Worm (Caenorhabditis elegans): ENCODE measurements around the gene gex-3.

Gene gex-3

DNA sequence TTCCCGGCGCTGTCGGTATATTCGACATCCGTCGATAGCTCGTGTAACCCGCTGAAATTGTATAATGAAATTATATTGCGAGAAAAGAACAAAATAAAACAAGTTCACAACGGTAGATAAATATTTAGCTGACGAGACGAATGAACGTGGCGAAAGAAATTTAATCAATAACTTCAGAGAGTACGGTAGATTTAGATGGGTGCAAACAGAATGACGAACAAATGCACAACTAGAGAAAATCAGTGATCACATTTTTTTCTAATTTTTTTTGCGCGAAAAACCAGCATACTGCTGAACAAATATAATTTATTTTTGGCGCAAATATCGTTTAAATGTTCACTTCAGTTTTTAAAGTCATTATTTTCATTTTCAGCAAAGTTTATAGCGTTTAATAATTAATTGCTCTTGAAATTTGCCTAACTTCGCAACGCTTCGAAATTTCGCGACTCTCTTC lies 43.5 kb upstream of the gex-3 start, which contains the start of gene sec-24.2 (continued):
- TF ChIP-seq ets-4 (GFP tag; optimal IDR thresholded peaks at IDR 0.05) = no peak
- no peak for TF ChIP-seq hrde-1 (tag; optimal IDR thresholded peaks at IDR 0.05; ENCODE audit: borderline replicate concordance)
- TF ChIP-seq ceh-79 (tag; optimal IDR thresholded peaks at IDR 0.05) = no peak
- TF ChIP-seq B0261.1 (tag; optimal IDR thresholded peaks at IDR 0.05) = no peak
- no peak for TF ChIP-seq B0035.1 (tag; optimal IDR thresholded peaks at IDR 0.05)
- TF ChIP-seq rpc-1 (optimal IDR thresholded peaks at IDR 0.05) = no peak
- TF ChIP-seq rpc-1 (tag; optimal IDR thresholded peaks at IDR 0.05) = no peak
- TF ChIP-seq unc-62 (GFP tag; optimal IDR thresholded peaks at IDR 0.05) = no peak
- no peak for TF ChIP-seq snpc-1.3 (tag; optimal IDR thresholded peaks at IDR 0.05; ENCODE audit: insufficient read depth)
- peak; percentile 82 for TF ChIP-seq efl-1 (GFP tag; optimal IDR thresholded peaks at IDR 0.05)
- no peak for TF ChIP-seq egl-18 (GFP tag; IDR thresholded peaks at IDR 0.05)
- TF ChIP-seq pha-4 (tag; optimal IDR thresholded peaks at IDR 0.05) = no peak
- no peak for TF ChIP-seq lin-54 (GFP tag; optimal IDR thresholded peaks at IDR 0.05)
- TF ChIP-seq mel-28 (tag; optimal IDR thresholded peaks at IDR 0.05; ENCODE audit: borderline replicate concordance) = no peak
- TF ChIP-seq D2030.7 (GFP tag; IDR thresholded peaks at IDR 0.05) = peak; percentile 12; the same call in 1 of the 2 replicates
- no peak for TF ChIP-seq F52B5.7 (tag; optimal IDR thresholded peaks at IDR 0.05)
- no peak for TF ChIP-seq bed-2 (GFP tag; IDR thresholded peaks at IDR 0.05)
- TF ChIP-seq Y95B8A.8 (GFP tag; IDR thresholded peaks at IDR 0.05) = 0 out of 2 replicates have a peak, but pooled peaks have one; percentile 22
- TF ChIP-seq F49E8.2 (tag; optimal IDR thresholded peaks at IDR 0.05; ENCODE audit: insufficient read depth) = no peak
- no peak for TF ChIP-seq gei-17 (GFP tag; optimal IDR thresholded peaks at IDR 0.05)
- no peak for TF ChIP-seq C17E4.6 (GFP tag; IDR thresholded peaks at IDR 0.05)
- TF ChIP-seq xnd-1 (tag; optimal IDR thresholded peaks at IDR 0.05) = peak; percentile 29
- TF ChIP-seq nhr-90 (tag; optimal IDR thresholded peaks at IDR 0.05) = no peak
- no peak for TF ChIP-seq snpc-3.4 (tag; optimal IDR thresholded peaks at IDR 0.05)
- no peak for TF ChIP-seq ztf-3 (GFP tag; optimal IDR thresholded peaks at IDR 0.05)
- peak; percentile 30 for TF ChIP-seq dpl-1 (GFP tag; optimal IDR thresholded peaks at IDR 0.05)
- no peak for TF ChIP-seq aptf-3 (GFP tag; IDR thresholded peaks at IDR 0.05)
- no peak for TF ChIP-seq lag-1 (GFP tag; IDR thresholded peaks at IDR 0.05)
- TF ChIP-seq mes-4 (tag; optimal IDR thresholded peaks at IDR 0.05) = no peak
- TF ChIP-seq hlh-26 (GFP tag; conservative IDR thresholded peaks at IDR 0.05) = no peak
- no peak for TF ChIP-seq snpc-1.1 (tag; optimal IDR thresholded peaks at IDR 0.05; ENCODE audit: insufficient read depth)
- TF ChIP-seq F57C9.4 (tag; optimal IDR thresholded peaks at IDR 0.05) = no peak
- TF ChIP-seq madf-6 (GFP tag; IDR thresholded peaks at IDR 0.05) = peak; percentile 86
- TF ChIP-seq mcd-1 (GFP tag; IDR thresholded peaks at IDR 0.05) = no peak
- TF ChIP-seq madf-8 (GFP tag; conservative IDR thresholded peaks at IDR 0.05) = peak; percentile 55; the same call in 1 of the 2 replicates
- TF ChIP-seq madf-10 (tag; optimal IDR thresholded peaks at IDR 0.05) = no peak

- no peak for TF ChIP-seq attf-6 (GFP tag; IDR thresholded peaks at IDR 0.05)
- no peak for TF ChIP-seq Y67H2A.10 (GFP tag; conservative IDR thresholded peaks at IDR 0.05)
- TF ChIP-seq rec-8 (tag; optimal IDR thresholded peaks at IDR 0.05) = no peak
- TF ChIP-seq hmg-1.2 (GFP tag; IDR thresholded peaks at IDR 0.05) = no peak
- TF ChIP-seq T07F8.4 (tag; optimal IDR thresholded peaks at IDR 0.05) = no peak
- no peak for TF ChIP-seq sdz-38 (tag; optimal IDR thresholded peaks at IDR 0.05)
- TF ChIP-seq gei-17 (GFP tag; optimal IDR thresholded peaks at IDR 0.05) = no peak
- TF ChIP-seq hsf-1 (GFP tag; IDR thresholded peaks at IDR 0.05) = no peak
- 0 out of 2 replicates have a peak, but pooled peaks have one; percentile 67 for TF ChIP-seq bed-1 (GFP tag; IDR thresholded peaks at IDR 0.05)
- no peak for TF ChIP-seq F37B4.10 (GFP tag; IDR thresholded peaks at IDR 0.05)
- TF ChIP-seq rpc-1 (optimal IDR thresholded peaks at IDR 0.05) = no peak
- TF ChIP-seq rpc-1 (tag; optimal IDR thresholded peaks at IDR 0.05) = no peak
- TF ChIP-seq pha-4 (tag; optimal IDR thresholded peaks at IDR 0.05) = no peak
- no peak for TF ChIP-seq B0035.1 (tag; optimal IDR thresholded peaks at IDR 0.05)
- TF ChIP-seq snpc-1.1 (tag; optimal IDR thresholded peaks at IDR 0.05; ENCODE audit: insufficient read depth) = no peak
- TF ChIP-seq F52B5.7 (tag; optimal IDR thresholded peaks at IDR 0.05) = no peak
- TF ChIP-seq Y95B8A.8 (GFP tag; IDR thresholded peaks at IDR 0.05) = no peak
- TF ChIP-seq cebp-2 (GFP tag; IDR thresholded peaks at IDR 0.05) = 0 out of 2 replicates have a peak, but pooled peaks have one; percentile 56
- no peak for TF ChIP-seq egrh-3 (GFP tag; IDR thresholded peaks at IDR 0.05)
- no peak for TF ChIP-seq mel-28 (tag; optimal IDR thresholded peaks at IDR 0.05; ENCODE audit: borderline replicate concordance)
Measured at ce11 chrIV:12361392-12362092, 42.7 kb upstream of the gex-3 start, which contains the start of the genes ccr-4 and ZC518.8. ccr-4 (plus strand) TSS chrIV:12361542. ZC518.8 (minus strand) TSS chrIV:12361908.

Data from whole organism, young adult.